Worm (Caenorhabditis elegans) whole organism, L4/young adult: Measurements from ENCODE around the gene spn-4.

Source experiments
- W03F9.2 ChIP-seq: fragments of 150-350 bp; optimal IDR thresholded peaks from 2 replicates; lab custom pipeline; 2014; ENCODE audit warnings: missing biosample characterization, missing genetic modification characterization
- dao-5 ChIP-seq: sonication (generic microtip); optimal IDR thresholded peaks from 2 replicates; lab custom pipeline; 2016; ENCODE audit warnings: missing genotype, missing genetic modification characterization, moderate library complexity, missing compliant biosample characterization

ce11 chrV:6803992-6804391 lies 19.3 kb upstream of the spn-4 start, which contains the start of gene dmsr-11:
- TF ChIP-seq dao-5 (tag; lab: Kevin White, UChicago) = no peak
- TF ChIP-seq W03F9.2 (tag; lab: Kevin White, UChicago) = no peak
